Worm (Caenorhabditis elegans) whole organism, young adult: ENCODE results near the gene Y48A6B.7.

Source experiments
- B0019.2 ChIP-seq: fragments of 200-800 bp; sonication (Bioruptor generic); conservative IDR thresholded peaks from 2 replicates; pipeline ENCODE4 v1.3.6; 2022; ENCODE audit warnings: missing genetic modification reagents, missing genetic modification characterization, missing compliant biosample characterization
- C17E4.6 ChIP-seq: fragments of 200-800 bp; sonication (Bioruptor generic); IDR thresholded peaks from 2 replicates; pipeline ENCODE4 v1.3.6; 2022; ENCODE audit warnings: missing genetic modification reagents, missing genetic modification characterization, missing compliant biosample characterization
- F23B12.7 ChIP-seq: sonication (generic microtip); optimal IDR thresholded peaks from 2 replicates; lab custom pipeline; 2017; ENCODE audit warnings: missing genetic modification characterization, mild to moderate bottlenecking, missing compliant biosample characterization, antibody characterized with exemption, moderate library complexity; ENCODE audit not compliant: insufficient read depth
- F52B5.7 ChIP-seq: sonication (generic microtip); optimal IDR thresholded peaks from 2 replicates; lab custom pipeline; 2016; ENCODE audit warnings: mild to moderate bottlenecking, missing genetic modification characterization, missing compliant biosample characterization
- K11D2.4 ChIP-seq: fragments of 200-800 bp; sonication (Bioruptor generic); IDR thresholded peaks from 2 replicates; pipeline ENCODE4 v1.3.6; 2022; ENCODE audit warnings: missing genetic modification reagents, missing genetic modification characterization, missing compliant biosample characterization
- K12H6.12 ChIP-seq: fragments of 200-800 bp; sonication (Bioruptor generic); optimal IDR thresholded peaks from 2 replicates; lab custom pipeline; 2018; ENCODE audit warnings: mild to moderate bottlenecking, missing genetic modification characterization, missing compliant biosample characterization
- Y53F4B.3 ChIP-seq: fragments of 200-800 bp; sonication (Bioruptor generic); IDR thresholded peaks from 2 replicates; pipeline ENCODE4 v1.3.6; 2022; ENCODE audit warnings: missing genetic modification reagents, missing genetic modification characterization, missing compliant biosample characterization
- Y53G8AR.9 ChIP-seq: fragments of 200-800 bp; sonication (Bioruptor generic); conservative IDR thresholded peaks from 2 replicates; pipeline ENCODE4 v1.3.6; 2022; ENCODE audit warnings: missing genetic modification reagents, missing genetic modification characterization, missing compliant biosample characterization
- Y67H2A.10 ChIP-seq: fragments of 200-800 bp; sonication (Bioruptor generic); conservative IDR thresholded peaks from 2 replicates; pipeline ENCODE4 v1.3.6; 2022; ENCODE audit warnings: missing genetic modification reagents, missing genetic modification characterization, missing compliant biosample characterization
- Y95B8A.8 ChIP-seq: fragments of 200-800 bp; sonication (Bioruptor generic); IDR thresholded peaks from 2 replicates; pipeline ENCODE4 v1.3.6; 2022; ENCODE audit warnings: missing genetic modification reagents, missing genetic modification characterization, missing compliant biosample characterization
- aptf-3 ChIP-seq: fragments of 200-800 bp; sonication (Bioruptor generic); IDR thresholded peaks from 2 replicates; pipeline ENCODE4 v1.3.6; 2022; ENCODE audit warnings: missing genetic modification characterization, missing compliant biosample characterization
- athp-1 ChIP-seq: sonication (generic microtip); optimal IDR thresholded peaks from 2 replicates; lab custom pipeline; 2017; ENCODE audit warnings: mild to moderate bottlenecking, missing genetic modification characterization, missing compliant biosample characterization
- bed-2 ChIP-seq: fragments of 200-800 bp; sonication (Bioruptor generic); IDR thresholded peaks from 2 replicates; pipeline ENCODE4 v1.3.6; 2022; ENCODE audit warnings: missing genetic modification reagents, missing genetic modification characterization, missing compliant biosample characterization
- cebp-1 ChIP-seq, 2 experiments: fragments of 200-800 bp in 1 of 2; sonication (Bioruptor generic) in 1 of 2; sonication (generic microtip) in 1 of 2; IDR thresholded peaks in 1 of 2; optimal IDR thresholded peaks in 1 of 2; 2 replicates each; pipeline versions ENCODE4 v1.3.6 to Lab custom; 2017 to 2022; ENCODE audit warnings: missing compliant biosample characterization in 2 of 2, missing genetic modification characterization in 2 of 2, mild to moderate bottlenecking in 1 of 2, missing genetic modification reagents in 1 of 2, moderate library complexity in 1 of 2
- ceh-27 ChIP-seq: fragments of 200-800 bp; sonication (Bioruptor generic); optimal IDR thresholded peaks from 2 replicates; lab custom pipeline; 2018; ENCODE audit warnings: mild to moderate bottlenecking, missing genetic modification characterization, moderate library complexity, missing compliant biosample characterization
- ceh-58 ChIP-seq: fragments of 200-800 bp; sonication (Bioruptor generic); IDR thresholded peaks from 2 replicates; pipeline ENCODE4 v1.3.6; 2022; ENCODE audit warnings: missing genetic modification characterization, missing compliant biosample characterization
- ceh-79 ChIP-seq: sonication (generic microtip); optimal IDR thresholded peaks from 2 replicates; lab custom pipeline; 2017; ENCODE audit warnings: mild to moderate bottlenecking, missing genetic modification characterization, missing compliant biosample characterization
- ceh-91 ChIP-seq: fragments of 200-800 bp; sonication (Bioruptor generic); IDR thresholded peaks from 2 replicates; pipeline ENCODE4 v1.3.6; 2022; ENCODE audit warnings: missing genetic modification reagents, missing genetic modification characterization, missing compliant biosample characterization
- dox-1 ChIP-seq: fragments of 200-800 bp; sonication (Bioruptor generic); IDR thresholded peaks from 2 replicates; pipeline ENCODE4 v1.3.6; 2022; ENCODE audit warnings: missing genetic modification reagents, missing genetic modification characterization, missing compliant biosample characterization
- dpl-1 ChIP-seq: fragments of 150-350 bp; optimal IDR thresholded peaks from 2 replicates; lab custom pipeline; 2014; ENCODE audit warnings: missing biosample characterization, missing genetic modification reagents, missing genetic modification characterization
- efl-1 ChIP-seq: fragments of 150-350 bp; optimal IDR thresholded peaks from 2 replicates; lab custom pipeline; 2014; ENCODE audit warnings: missing biosample characterization, missing genetic modification reagents, missing genetic modification characterization
- egl-18 ChIP-seq: fragments of 200-800 bp; sonication (Bioruptor generic); IDR thresholded peaks from 2 replicates; pipeline ENCODE4 v1.3.6; 2022; ENCODE audit warnings: missing genetic modification reagents, missing genetic modification characterization, missing compliant biosample characterization
- egrh-3 ChIP-seq: fragments of 200-800 bp; sonication (Bioruptor generic); IDR thresholded peaks from 2 replicates; pipeline ENCODE4 v1.3.6; 2022; ENCODE audit warnings: missing genetic modification reagents, missing genetic modification characterization, missing compliant biosample characterization
- ekl-4 ChIP-seq: fragments of 200-800 bp; sonication (Bioruptor generic); IDR thresholded peaks from 2 replicates; pipeline ENCODE4 v1.3.6; 2022; ENCODE audit warnings: missing genetic modification reagents, missing genetic modification characterization, missing compliant biosample characterization
- fkh-3 ChIP-seq: sonication (generic microtip); optimal IDR thresholded peaks from 2 replicates; lab custom pipeline; 2016; ENCODE audit warnings: mild to moderate bottlenecking, missing genetic modification characterization, missing compliant biosample characterization
- gei-17 ChIP-seq: fragments of 200-800 bp; sonication (Bioruptor generic); optimal IDR thresholded peaks from 2 replicates; lab custom pipeline; 2018; ENCODE audit warnings: mild to moderate bottlenecking, missing genetic modification characterization, missing compliant biosample characterization
- hmg-1.2 ChIP-seq: fragments of 200-800 bp; sonication (Bioruptor generic); IDR thresholded peaks from 2 replicates; pipeline ENCODE4 v1.3.6; 2022; ENCODE audit warnings: missing genetic modification reagents, missing genetic modification characterization, missing compliant biosample characterization
- hsf-1 ChIP-seq: fragments of 200-800 bp; sonication (Bioruptor generic); IDR thresholded peaks from 2 replicates; pipeline ENCODE4 v1.3.6; 2022; ENCODE audit warnings: missing genetic modification reagents, missing genetic modification characterization, missing compliant biosample characterization
- lin-26 ChIP-seq: fragments of 200-800 bp; sonication (Bioruptor generic); IDR thresholded peaks from 2 replicates; pipeline ENCODE4 v1.3.6; 2022; ENCODE audit warnings: missing genetic modification reagents, missing genetic modification characterization, missing compliant biosample characterization
- lin-35 ChIP-seq, 3 experiments: fragments of 150-350 bp in 2 of 3; sonication (generic microtip) in 1 of 3; optimal IDR thresholded peaks; 2 replicates each; lab custom pipeline; 2014 to 2018; ENCODE audit warnings: missing biosample characterization in 3 of 3, missing genetic modification characterization in 3 of 3, missing genetic modification reagents in 3 of 3
- lin-54 ChIP-seq: fragments of 200-800 bp; sonication (Bioruptor generic); optimal IDR thresholded peaks from 2 replicates; lab custom pipeline; 2018; ENCODE audit warnings: mild to moderate bottlenecking, missing genetic modification characterization, missing compliant biosample characterization
- lsl-1 ChIP-seq: fragments of 200-800 bp; sonication (Bioruptor generic); optimal IDR thresholded peaks from 2 replicates; lab custom pipeline; 2018; ENCODE audit warnings: mild to moderate bottlenecking, missing genetic modification characterization, moderate library complexity, missing compliant biosample characterization
- madf-6 ChIP-seq: fragments of 200-800 bp; sonication (Bioruptor generic); IDR thresholded peaks from 2 replicates; pipeline ENCODE4 v1.3.6; 2022; ENCODE audit warnings: missing genetic modification reagents, missing genetic modification characterization, missing compliant biosample characterization
- mes-4 ChIP-seq: sonication (generic microtip); optimal IDR thresholded peaks from 2 replicates; lab custom pipeline; 2016; ENCODE audit warnings: missing genotype, missing genetic modification characterization, missing compliant biosample characterization
- nfya-1 ChIP-seq: sonication (generic microtip); optimal IDR thresholded peaks from 2 replicates; lab custom pipeline; 2017; ENCODE audit warnings: antibody characterized with exemption, missing compliant biosample characterization, missing genetic modification characterization, borderline replicate concordance; ENCODE audit not compliant: insufficient read depth
- nhr-27 ChIP-seq: fragments of 200-800 bp; sonication (Bioruptor generic); optimal IDR thresholded peaks from 2 replicates; lab custom pipeline; 2018; ENCODE audit warnings: mild to moderate bottlenecking, missing genetic modification characterization, moderate library complexity, missing compliant biosample characterization
- sea-2 ChIP-seq: fragments of 200-800 bp; sonication (Bioruptor generic); IDR thresholded peaks from 2 replicates; pipeline ENCODE4 v1.3.6; 2022; ENCODE audit warnings: missing genetic modification characterization, missing compliant biosample characterization
- snpc-1.1 ChIP-seq: sonication (generic microtip); optimal IDR thresholded peaks from 2 replicates; lab custom pipeline; 2017; ENCODE audit warnings: missing genetic modification characterization, mild to moderate bottlenecking, missing compliant biosample characterization, antibody characterized with exemption, moderate library complexity, missing genotype, missing genetic modification reagents; ENCODE audit not compliant: insufficient read depth
- snpc-3.4 ChIP-seq: sonication (generic microtip); optimal IDR thresholded peaks from 2 replicates; lab custom pipeline; 2017; ENCODE audit warnings: missing genetic modification characterization, mild to moderate bottlenecking, missing compliant biosample characterization, antibody characterized with exemption, moderate library complexity, missing genotype, missing genetic modification reagents
- tlf-1 ChIP-seq: fragments of 200-800 bp; sonication (Bioruptor generic); optimal IDR thresholded peaks from 2 replicates; lab custom pipeline; 2018; ENCODE audit warnings: mild to moderate bottlenecking, missing genetic modification characterization, missing compliant biosample characterization
- unc-130 ChIP-seq: sonication (generic microtip); optimal IDR thresholded peaks from 2 replicates; lab custom pipeline; 2016; ENCODE audit warnings: missing genetic modification reagents, missing genetic modification characterization, missing compliant biosample characterization
- unc-62 ChIP-seq: fragments of 150-350 bp; optimal IDR thresholded peaks from 2 replicates; lab custom pipeline; 2014; ENCODE audit warnings: missing biosample characterization, missing genetic modification reagents, missing genetic modification characterization
- xnd-1 ChIP-seq: sonication (generic microtip); optimal IDR thresholded peaks from 2 replicates; lab custom pipeline; 2016; ENCODE audit warnings: missing genotype, missing genetic modification reagents, missing genetic modification characterization, missing compliant biosample characterization
- zfh-2 ChIP-seq: fragments of 200-800 bp; sonication (Bioruptor generic); conservative IDR thresholded peaks from 2 replicates; pipeline ENCODE4 v1.3.6; 2022; ENCODE audit warnings: missing genetic modification reagents, missing genetic modification characterization, missing compliant biosample characterization
- zim-3 ChIP-seq: sonication (generic microtip); optimal IDR thresholded peaks from 2 replicates; lab custom pipeline; 2017; ENCODE audit warnings: mild to moderate bottlenecking, missing genetic modification characterization, moderate library complexity, missing compliant biosample characterization
- ztf-18 ChIP-seq: sonication (generic microtip); optimal IDR thresholded peaks from 2 replicates; lab custom pipeline; 2016; ENCODE audit warnings: missing genotype, mild to moderate bottlenecking, missing genetic modification characterization, missing compliant biosample characterization
- ztf-28 ChIP-seq: fragments of 200-800 bp; sonication (Bioruptor generic); IDR thresholded peaks from 2 replicates; pipeline ENCODE4 v1.3.6; 2022; ENCODE audit warnings: missing genetic modification reagents, missing genetic modification characterization, missing compliant biosample characterization
- ztf-3 ChIP-seq: fragments of 200-800 bp; sonication (Bioruptor generic); optimal IDR thresholded peaks from 2 replicates; lab custom pipeline; 2018; ENCODE audit warnings: mild to moderate bottlenecking, missing genetic modification characterization, missing compliant biosample characterization

The Y48A6B.7 gene

ce11 chrIII:11036132-11036531, 9.8 kb upstream of the Y48A6B.7 start (continued):
- TF ChIP-seq lsl-1 (GFP tag; lab: Kevin White, UChicago) (peak; percentile 89), F52B5.7 (tag; lab: Kevin White, UChicago) (no peak), efl-1 (GFP tag; lab: Kevin White, UChicago) (peak; percentile 70), K11D2.4 (GFP tag; lab: Robert Waterston, UW) (no peak), ceh-27 (GFP tag; lab: Kevin White, UChicago) (no peak), C17E4.6 (peak; percentile 11; the same call in 1 of the 2 replicates), dox-1 (GFP tag; lab: Robert Waterston, UW) (peak; percentile 91; the same call in 1 of the 2 replicates), ceh-58 (GFP tag; lab: Robert Waterston, UW) (no peak), sea-2 (GFP tag; lab: Robert Waterston, UW) (no peak), ztf-28 (0 out of 2 replicates have a peak, but pooled peaks have one; percentile 46), ekl-4 (no peak; the same call in 1 of the 2 replicates), madf-6 (GFP tag; lab: Robert Waterston, UW) (peak; percentile 92), hsf-1 (peak; percentile 64; the same call in 1 of the 2 replicates), ztf-18 (tag; lab: Kevin White, UChicago) (no peak), athp-1 (tag; lab: Kevin White, UChicago) (peak; percentile 27), cebp-1 (GFP tag; IDR thresholded peaks at IDR 0.05; lab: Robert Waterston, UW) (0 out of 2 replicates have a peak, but pooled peaks have one; percentile 26), cebp-1 (tag; optimal IDR thresholded peaks at IDR 0.05; lab: Kevin White, UChicago) (peak; percentile 69), fkh-3 (tag; lab: Kevin White, UChicago) (no peak), Y67H2A.10 (no peak), ztf-3 (GFP tag; lab: Kevin White, UChicago) (no peak), snpc-3.4 (tag; lab: Kevin White, UChicago) (peak; percentile 90), lin-35 (GFP tag; optimal IDR thresholded peaks at IDR 0.05; lab: Kevin White, UChicago) (peak in 1 of 3 experiments; percentile 28), mes-4 (tag; lab: Kevin White, UChicago) (no peak), lin-54 (peak; percentile 87), B0019.2 (GFP tag; lab: Robert Waterston, UW) (no peak; the same call in 1 of the 2 replicates), Y53F4B.3 (GFP tag; lab: Robert Waterston, UW) (0 out of 2 replicates have a peak, but pooled peaks have one; percentile 19), ceh-79 (tag; lab: Kevin White, UChicago) (no peak), zim-3 (tag; lab: Kevin White, UChicago) (no peak), nhr-27 (tag; lab: Kevin White, UChicago) (no peak), gei-17 (GFP tag; lab: Kevin White, UChicago) (no peak), K12H6.12 (tag; lab: Kevin White, UChicago) (no peak), snpc-1.1 (tag; lab: Kevin White, UChicago) (peak; percentile 83), dpl-1 (GFP tag; lab: Kevin White, UChicago) (peak; percentile 48), unc-130 (GFP tag; lab: Kevin White, UChicago) (no peak), bed-2 (GFP tag; lab: Robert Waterston, UW) (no peak), lin-26 (no peak), tlf-1 (GFP tag; lab: Kevin White, UChicago) (peak; percentile 61), xnd-1 (tag; lab: Kevin White, UChicago) (peak; percentile 64), aptf-3 (GFP tag; lab: Robert Waterston, UW) (no peak), zfh-2 (GFP tag; lab: Robert Waterston, UW) (no peak), F23B12.7 (tag; lab: Kevin White, UChicago) (peak; percentile 75), hmg-1.2 (GFP tag; lab: Robert Waterston, UW) (peak; percentile 100), unc-62 (GFP tag; lab: Kevin White, UChicago) (no peak), Y53G8AR.9 (GFP tag; lab: Robert Waterston, UW) (peak; percentile 90), nfya-1 (no peak), ceh-91 (GFP tag; lab: Robert Waterston, UW) (peak; percentile 57), egrh-3 (GFP tag; lab: Robert Waterston, UW) (no peak), egl-18 (no peak), Y95B8A.8 (GFP tag; lab: Robert Waterston, UW) (peak; percentile 61; the same call in 1 of the 2 replicates)
